Fruit fly (Drosophila melanogaster) whole organism, embryonic: ENCODE measurements around the gene Tbc1d22.
A peak's percentile ranks its signal among the peaks of the same experiment; 100 is the strongest.

Experiments used
- CG11504 ChIP-seq: fragments of 200-800 bp; sonication (Bioruptor generic); optimal IDR thresholded peaks from 3 replicates; lab custom pipeline; 2019; ENCODE audit warnings: missing biosample characterization, mild to moderate bottlenecking, missing genetic modification characterization, moderate library complexity
- CG11560 ChIP-seq: fragments of 200-800 bp; sonication (Bioruptor generic); IDR thresholded peaks from 3 replicates; pipeline ENCODE4 v1.3.6; 2022; ENCODE audit warnings: missing biosample characterization, missing genetic modification characterization
- CG13894 ChIP-seq: fragments of 200-800 bp; sonication (Bioruptor generic); optimal IDR thresholded peaks from 3 replicates; lab custom pipeline; 2018; ENCODE audit warnings: missing biosample characterization, mild to moderate bottlenecking, missing genetic modification characterization, moderate library complexity
- CG15073 ChIP-seq: fragments of 200-800 bp; sonication (Bioruptor generic); optimal IDR thresholded peaks from 2 replicates; lab custom pipeline; 2016; ENCODE audit warnings: missing biosample characterization, missing genetic modification characterization
- CG1603 ChIP-seq: fragments of 200-800 bp; sonication (Bioruptor generic); optimal IDR thresholded peaks from 2 replicates; lab custom pipeline; 2019; ENCODE audit warnings: missing biosample characterization, mild to moderate bottlenecking, missing genetic modification characterization, moderate library complexity
- CG16863 ChIP-seq: fragments of 200-800 bp; sonication (Bioruptor generic); optimal IDR thresholded peaks from 3 replicates; lab custom pipeline; 2016; ENCODE audit warnings: missing biosample characterization, missing genetic modification characterization
- CG17829 ChIP-seq: fragments of 200-800 bp; optimal IDR thresholded peaks from 2 replicates; lab custom pipeline; 2019; ENCODE audit warnings: missing biosample characterization, mild to moderate bottlenecking, missing genetic modification characterization, moderate library complexity
- CG2120 ChIP-seq: fragments of 200-800 bp; sonication (Bioruptor generic); optimal IDR thresholded peaks from 3 replicates; lab custom pipeline; 2016; ENCODE audit warnings: missing biosample characterization, missing genetic modification characterization
- CG2129 ChIP-seq: fragments of 200-800 bp; sonication (Bioruptor generic); IDR thresholded peaks from 2 replicates; pipeline ENCODE4 v1.3.6; 2022; ENCODE audit warnings: missing biosample characterization, missing genetic modification characterization; ENCODE audit not compliant: partially characterized antibody
- CG2199 ChIP-seq: fragments of 200-800 bp; sonication (Bioruptor generic); IDR thresholded peaks from 3 replicates; pipeline ENCODE4 v1.3.6; 2022; ENCODE audit warnings: missing biosample characterization, missing genetic modification characterization
- CG30020 ChIP-seq: fragments of 200-800 bp; optimal IDR thresholded peaks from 2 replicates; lab custom pipeline; 2019; ENCODE audit warnings: missing biosample characterization, mild to moderate bottlenecking, missing genetic modification characterization, moderate library complexity
- CG31441 ChIP-seq: fragments of 200-800 bp; sonication (Bioruptor generic); IDR thresholded peaks from 2 replicates; pipeline ENCODE4 v1.3.6; 2022; ENCODE audit warnings: missing biosample characterization, missing genetic modification characterization
- CG33213 ChIP-seq: fragments of 200-800 bp; sonication (Bioruptor generic); optimal IDR thresholded peaks from 3 replicates; lab custom pipeline; 2016; ENCODE audit warnings: missing biosample characterization, missing genetic modification characterization
- CG34224 ChIP-seq: fragments of 200-800 bp; sonication (Bioruptor generic); IDR thresholded peaks from 3 replicates; pipeline ENCODE4 v1.3.6; 2022; ENCODE audit warnings: missing biosample characterization, missing genetic modification characterization; ENCODE audit not compliant: partially characterized antibody
- CG34422 ChIP-seq: fragments of 200-800 bp; sonication (Bioruptor generic); IDR thresholded peaks from 3 replicates; pipeline ENCODE4 v1.3.6; 2022; ENCODE audit warnings: missing biosample characterization, missing genetic modification characterization
- CG3838 ChIP-seq: fragments of 200-800 bp; sonication (Bioruptor generic); optimal IDR thresholded peaks from 3 replicates; lab custom pipeline; 2016; ENCODE audit warnings: missing biosample characterization, missing genetic modification characterization
- CG3847 ChIP-seq: fragments of 200-800 bp; sonication (Bioruptor generic); IDR thresholded peaks from 2 replicates; pipeline ENCODE4 v1.3.6; 2022; ENCODE audit warnings: missing biosample characterization, missing genetic modification characterization
- CG4617 ChIP-seq: fragments of 200-800 bp; sonication (Bioruptor generic); optimal IDR thresholded peaks from 3 replicates; lab custom pipeline; 2016; ENCODE audit warnings: missing biosample characterization, missing genetic modification characterization, borderline replicate concordance
- CG7372 ChIP-seq: fragments of 200-800 bp; sonication (Bioruptor generic); IDR thresholded peaks from 2 replicates; pipeline ENCODE4 v1.3.6; 2022; ENCODE audit warnings: missing biosample characterization, missing genetic modification characterization
- CG7963 ChIP-seq: fragments of 200-800 bp; sonication (Bioruptor generic); IDR thresholded peaks from 3 replicates; pipeline ENCODE4 v1.3.6; 2022; ENCODE audit warnings: missing biosample characterization, missing genetic modification characterization; ENCODE audit not compliant: partially characterized antibody
- CG8290 ChIP-seq, 3 experiments: fragments of 200-800 bp; sonication (Bioruptor generic); optimal IDR thresholded peaks; 2 replicates each; lab custom pipeline; 2016 to 2019; ENCODE audit warnings: missing biosample characterization in 3 of 3, missing genetic modification characterization in 3 of 3, mild to moderate bottlenecking in 2 of 3, moderate library complexity in 1 of 3
- CoRest ChIP-seq: fragments of 200-800 bp; sonication (Bioruptor generic); optimal IDR thresholded peaks from 3 replicates; lab custom pipeline; 2018; ENCODE audit warnings: missing biosample characterization, mild to moderate bottlenecking, missing genetic modification characterization, moderate library complexity
- Dbx ChIP-seq: fragments of 200-800 bp; sonication (Bioruptor generic); IDR thresholded peaks from 3 replicates; pipeline ENCODE4 v1.3.6; 2022; ENCODE audit warnings: missing biosample characterization, missing genetic modification characterization
- Dll ChIP-seq: fragments of 200-800 bp; sonication (Bioruptor generic); IDR thresholded peaks from 4 replicates; pipeline ENCODE4 v1.3.6; 2022; ENCODE audit warnings: missing biosample characterization, missing genetic modification characterization; ENCODE audit not compliant: partially characterized antibody
- Dp ChIP-seq: fragments of 200-800 bp; sonication (Bioruptor generic); optimal IDR thresholded peaks from 2 replicates; lab custom pipeline; 2018; ENCODE audit warnings: missing biosample characterization, mild to moderate bottlenecking, missing genetic modification characterization, moderate library complexity
- GATAe ChIP-seq: fragments of 200-800 bp; sonication (Bioruptor generic); conservative IDR thresholded peaks from 2 replicates; pipeline ENCODE4 v1.3.6; 2022; ENCODE audit warnings: missing biosample characterization, missing genetic modification characterization
- Lhr ChIP-seq: fragments of 200-800 bp; sonication (Bioruptor generic); optimal IDR thresholded peaks from 3 replicates; lab custom pipeline; 2017; ENCODE audit warnings: mild to moderate bottlenecking, missing biosample characterization, missing genetic modification reagents, missing genetic modification characterization
- Myb ChIP-seq: fragments of 200-800 bp; sonication (Bioruptor generic); optimal IDR thresholded peaks from 2 replicates; lab custom pipeline; 2016; ENCODE audit warnings: missing biosample characterization, missing genetic modification characterization
- NFAT ChIP-seq: fragments of 200-800 bp; sonication (Bioruptor generic); IDR thresholded peaks from 2 replicates; pipeline ENCODE4 v1.3.6; 2022; ENCODE audit warnings: missing biosample characterization, missing genetic modification characterization
- Neu2 ChIP-seq: fragments of 200-800 bp; sonication (Bioruptor generic); optimal IDR thresholded peaks from 3 replicates; lab custom pipeline; 2016; ENCODE audit warnings: missing biosample characterization, missing genetic modification characterization, borderline replicate concordance
- Rfx ChIP-seq: fragments of 200-800 bp; sonication (Bioruptor generic); IDR thresholded peaks from 2 replicates; pipeline ENCODE4 v1.3.6; 2022; ENCODE audit warnings: missing biosample characterization, missing genetic modification characterization
- Sry-δ ChIP-seq: fragments of 200-800 bp; sonication (Bioruptor generic); optimal IDR thresholded peaks from 2 replicates; lab custom pipeline; 2016; ENCODE audit warnings: missing biosample characterization, missing genetic modification characterization
- ato ChIP-seq: fragments of 200-800 bp; sonication (Bioruptor generic); IDR thresholded peaks from 2 replicates; pipeline ENCODE4 v1.3.6; 2022; ENCODE audit warnings: missing biosample characterization, missing genetic modification characterization; ENCODE audit not compliant: partially characterized antibody
- bbx ChIP-seq: fragments of 200-800 bp; sonication (Bioruptor generic); IDR thresholded peaks from 2 replicates; pipeline ENCODE4 v1.3.6; 2022; ENCODE audit warnings: missing biosample characterization, missing genetic modification characterization; ENCODE audit not compliant: partially characterized antibody
- bigmax ChIP-seq: fragments of 200-800 bp; sonication (Bioruptor generic); optimal IDR thresholded peaks from 2 replicates; lab custom pipeline; 2018; ENCODE audit warnings: missing biosample characterization, mild to moderate bottlenecking, missing genetic modification characterization
- br ChIP-seq: fragments of >200 bp; optimal IDR thresholded peaks from 2 replicates; lab custom pipeline; 2017
- grn ChIP-seq: fragments of 200-800 bp; sonication (Bioruptor generic); optimal IDR thresholded peaks from 3 replicates; lab custom pipeline; 2017; ENCODE audit warnings: missing biosample characterization, missing genetic modification characterization
- kni ChIP-seq: fragments of 200-800 bp; sonication (Bioruptor generic); optimal IDR thresholded peaks from 3 replicates; lab custom pipeline; 2017; ENCODE audit warnings: mild to moderate bottlenecking, missing biosample characterization, missing genetic modification reagents, missing genetic modification characterization
- mirr ChIP-seq: fragments of 200-800 bp; sonication (Bioruptor generic); optimal IDR thresholded peaks from 3 replicates; lab custom pipeline; 2018; ENCODE audit warnings: missing biosample characterization, mild to moderate bottlenecking, missing genetic modification characterization
- onecut ChIP-seq: fragments of 200-800 bp; sonication (Bioruptor generic); IDR thresholded peaks from 2 replicates; pipeline ENCODE4 v1.3.6; 2022; ENCODE audit warnings: missing biosample characterization, missing genetic modification characterization
- otp ChIP-seq: fragments of 200-800 bp; sonication (Bioruptor generic); IDR thresholded peaks from 3 replicates; pipeline ENCODE4, ENCODE4 v1.3.6; 2022; ENCODE audit warnings: missing biosample characterization, missing genetic modification characterization
- row ChIP-seq: fragments of 200-800 bp; sonication (Bioruptor generic); IDR thresholded peaks from 3 replicates; pipeline ENCODE4 v1.3.6; 2022; ENCODE audit warnings: missing biosample characterization, missing genetic modification characterization
- tll ChIP-seq, 2 experiments: fragments of 200-800 bp in 1 of 2; fragments of >200 bp in 1 of 2; sonication (Bioruptor generic) in 1 of 2; optimal IDR thresholded peaks; 2 replicates each; lab custom pipeline; 2017 to 2019; ENCODE audit warnings: missing biosample characterization in 2 of 2, missing genetic modification characterization in 2 of 2, mild to moderate bottlenecking in 1 of 2, moderate library complexity in 1 of 2
- unc-4 ChIP-seq: fragments of 200-800 bp; sonication (Bioruptor generic); IDR thresholded peaks from 2 replicates; pipeline ENCODE4 v1.3.6; 2022; ENCODE audit warnings: missing biosample characterization, missing genetic modification characterization; ENCODE audit not compliant: partially characterized antibody
- vvl ChIP-seq: fragments of 200-800 bp; sonication (Bioruptor generic); IDR thresholded peaks from 2 replicates; pipeline ENCODE4 v1.3.6; 2022; ENCODE audit warnings: missing biosample characterization, missing genetic modification characterization
- zen ChIP-seq: fragments of 200-800 bp; sonication (Bioruptor generic); optimal IDR thresholded peaks from 3 replicates; lab custom pipeline; 2018; ENCODE audit warnings: missing biosample characterization, mild to moderate bottlenecking, missing genetic modification characterization, moderate library complexity

Gene Tbc1d22

DNA sequence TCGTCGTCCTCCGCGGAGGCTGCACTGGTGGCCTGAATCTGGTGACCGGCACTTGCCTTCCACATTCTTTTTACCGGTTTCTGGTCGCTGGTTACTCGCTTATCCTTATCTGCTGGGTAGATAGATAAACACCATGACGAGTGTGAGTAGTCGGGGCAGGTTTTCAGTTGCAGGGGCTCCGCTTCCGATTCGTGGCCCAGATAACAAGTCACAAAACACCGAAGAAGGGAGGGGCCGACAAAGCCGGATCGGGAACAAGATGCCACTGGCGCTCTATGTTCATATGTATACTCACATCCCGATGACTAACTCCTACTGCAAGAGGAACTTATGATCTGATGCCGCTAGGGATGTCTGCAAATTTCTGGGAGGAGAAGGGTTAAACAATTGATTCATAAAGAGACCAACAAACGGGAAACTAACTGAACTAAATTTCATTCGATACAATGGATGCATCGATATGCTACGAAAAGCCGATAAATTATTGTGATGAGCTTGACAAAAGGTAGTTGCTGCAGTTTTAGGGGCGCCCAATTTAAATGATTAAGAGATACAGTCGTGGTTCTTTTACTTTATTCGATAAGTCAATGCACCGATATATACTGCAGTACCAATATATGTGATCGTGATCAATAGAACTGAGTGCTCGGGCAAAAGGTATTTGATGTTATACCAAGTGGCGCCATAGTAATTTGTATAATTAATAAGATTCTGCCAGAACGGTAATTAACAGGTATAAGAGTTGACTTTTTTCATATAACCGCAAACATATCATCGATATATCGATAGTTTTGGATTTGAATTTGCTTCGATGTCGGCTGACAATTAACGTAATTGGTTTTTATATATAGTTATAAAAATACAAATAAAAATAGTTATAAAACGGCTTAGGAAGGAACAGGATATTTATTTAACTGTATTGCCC is 37.7 kb upstream of the Tbc1d22 start, which contains the start of gene Cortactin (continued):
- TF ChIP-seq CG3847 (peak; percentile 25; the same call in 1 of the 2 replicates), unc-4 (peak; percentile 87), tll (GFP tag; optimal IDR thresholded peaks at IDR 0.05; lab: Kevin White, UChicago) (peak in 1 of 2 experiments; percentile 37), CG33213 (peak; percentile 32), CG7963 (GFP tag; lab: Robert Waterston, UW) (peak; percentile 86), bbx (peak; percentile 93), grn (peak; percentile 95), Dbx (GFP tag; lab: Robert Waterston, UW) (0 out of 3 replicates have a peak, but pooled peaks have one; percentile 48), onecut (peak; percentile 27; the same call in 1 of the 2 replicates), bigmax (GFP tag; lab: Kevin White, UChicago) (peak; percentile 4), CG4617 (GFP tag; lab: Kevin White, UChicago) (peak; percentile 61), CG15073 (GFP tag; lab: Kevin White, UChicago) (peak; percentile 97), CG11504 (tag; lab: Kevin White, UChicago) (no peak), CG34224 (GFP tag; lab: Robert Waterston, UW) (peak; percentile 88), CG2199 (GFP tag; lab: Robert Waterston, UW) (peak; percentile 44; the same call in 1 of the 3 replicates), Rfx (GFP tag; lab: Robert Waterston, UW) (peak; percentile 42; the same call in 1 of the 2 replicates), vvl (GFP tag; lab: Robert Waterston, UW) (peak; percentile 65; the same call in 1 of the 2 replicates), Lhr (peak; percentile 9), CG11560 (peak; percentile 100), zen (tag; lab: Kevin White, UChicago) (peak; percentile 23), ato (GFP tag; lab: Robert Waterston, UW) (peak; percentile 90), CG17829 (peak; percentile 10), otp (GFP tag; lab: Robert Waterston, UW) (0 out of 3 replicates have a peak, but pooled peaks have one; percentile 41), CG31441 (GFP tag; lab: Robert Waterston, UW) (no peak), Sry-δ (GFP tag; lab: Kevin White, UChicago) (peak; percentile 84), CoRest (peak; percentile 19), Dll (peak; percentile 96), CG7372 (GFP tag; lab: Robert Waterston, UW) (no peak), CG30020 (peak; percentile 13), CG13894 (tag; lab: Kevin White, UChicago) (peak; percentile 51), CG8290 (GFP tag; optimal IDR thresholded peaks at IDR 0.05; lab: Kevin White, UChicago) (no peak), CG8290 (tag; optimal IDR thresholded peaks at IDR 0.05; lab: Kevin White, UChicago) (peak; percentile 68 to 86), Neu2 (peak; percentile 98), row (GFP tag; lab: Robert Waterston, UW) (peak; percentile 58), Myb (GFP tag; lab: Kevin White, UChicago) (peak; percentile 67), CG1603 (tag; lab: Kevin White, UChicago) (peak; percentile 72), CG34422 (GFP tag; lab: Robert Waterston, UW) (peak; percentile 39; the same call in 1 of the 3 replicates), mirr (peak; percentile 9), CG2129 (peak; percentile 91), CG16863 (GFP tag; lab: Kevin White, UChicago) (no peak), br (no peak), GATAe (GFP tag; lab: Robert Waterston, UW) (0 out of 2 replicates have a peak, but pooled peaks have one; percentile 11), CG3838 (no peak), kni (GFP tag; lab: Kevin White, UChicago) (peak; percentile 77), CG2120 (GFP tag; lab: Kevin White, UChicago) (peak; percentile 13), NFAT (GFP tag; lab: Robert Waterston, UW) (peak; percentile 40; the same call in 1 of the 2 replicates), Dp (GFP tag; lab: Kevin White, UChicago) (peak; percentile 99)
